Worm (Caenorhabditis elegans): ENCODE results near the gene K08H2.7.

The K08H2.7 gene

DNA sequence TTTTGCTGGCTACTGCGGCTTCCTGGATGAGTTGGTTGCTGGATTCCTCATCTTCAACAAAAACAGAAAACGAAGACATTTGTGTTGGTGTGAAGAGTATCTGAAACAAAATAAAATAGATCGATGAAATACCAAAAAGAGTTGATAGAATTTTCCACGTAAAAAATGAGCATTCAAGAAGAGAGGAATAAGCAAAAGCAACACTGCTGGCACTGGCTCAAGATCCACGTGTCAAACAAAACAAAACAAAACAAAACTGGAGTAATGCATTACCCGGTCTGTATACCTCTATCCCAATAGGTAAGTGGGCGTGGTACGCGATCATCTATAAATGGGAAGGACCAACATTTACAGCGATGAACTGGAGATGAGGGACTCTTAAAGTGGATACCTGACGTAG is 13.4 kb downstream of the K08H2.7 start, which contains the start of gene K08H2.2:
Gene K08H2.2 (minus strand): TSS at position 101 of the 400 bp plus-strand sequence.
- TF ChIP-seq ztf-16 (tag; optimal IDR thresholded peaks at IDR 0.05), result no peak
- no peak for TF ChIP-seq ceh-19 (GFP tag; optimal IDR thresholded peaks at IDR 0.05)
- no peak for TF ChIP-seq nfya-1 (tag; optimal IDR thresholded peaks at IDR 0.05)
- TF ChIP-seq sox-4 (tag; optimal IDR thresholded peaks at IDR 0.05), result no peak
- no peak for TF ChIP-seq pqm-1 (tag; optimal IDR thresholded peaks at IDR 0.05)
- TF ChIP-seq fkh-6 (tag; optimal IDR thresholded peaks at IDR 0.05), result no peak
- TF ChIP-seq pat-9 (tag; optimal IDR thresholded peaks at IDR 0.05), result no peak
- no peak for TF ChIP-seq syd-9 (tag; optimal IDR thresholded peaks at IDR 0.05)
- TF ChIP-seq dmd-4 (tag; optimal IDR thresholded peaks at IDR 0.05; ENCODE audit: borderline replicate concordance), result no peak
- no peak for TF ChIP-seq ttx-3 (tag; optimal IDR thresholded peaks at IDR 0.05)
- TF ChIP-seq pha-4 (tag; optimal IDR thresholded peaks at IDR 0.05), result no peak

- no peak for TF ChIP-seq fkh-10 (GFP tag; optimal IDR thresholded peaks at IDR 0.05)
- TF ChIP-seq ceh-30 (tag; optimal IDR thresholded peaks at IDR 0.05), result no peak
- TF ChIP-seq sdc-2 (tag; optimal IDR thresholded peaks at IDR 0.05), result no peak
- no peak for TF ChIP-seq ama-1 (optimal IDR thresholded peaks at IDR 0.05)
- no peak for TF ChIP-seq ceh-2 (tag; optimal IDR thresholded peaks at IDR 0.05)
- no peak for TF ChIP-seq ceh-48 (tag; optimal IDR thresholded peaks at IDR 0.05)
Measured at ce11 chrX:13232259-13232658, 16.0 kb downstream of the K08H2.7 start, which contains the start of gene bgnt-1.5. TSS of gene bgnt-1.5 (minus strand) at chrX:13232359.

ce11 chrX:13227778-13228177 is 20.5 kb downstream of the K08H2.7 start:
- TF ChIP-seq pha-2 (tag; optimal IDR thresholded peaks at IDR 0.05) (no peak), zip-5 (tag; optimal IDR thresholded peaks at IDR 0.05) (no peak), T23F11.4 (GFP tag; optimal IDR thresholded peaks at IDR 0.05) (no peak)

DNA sequence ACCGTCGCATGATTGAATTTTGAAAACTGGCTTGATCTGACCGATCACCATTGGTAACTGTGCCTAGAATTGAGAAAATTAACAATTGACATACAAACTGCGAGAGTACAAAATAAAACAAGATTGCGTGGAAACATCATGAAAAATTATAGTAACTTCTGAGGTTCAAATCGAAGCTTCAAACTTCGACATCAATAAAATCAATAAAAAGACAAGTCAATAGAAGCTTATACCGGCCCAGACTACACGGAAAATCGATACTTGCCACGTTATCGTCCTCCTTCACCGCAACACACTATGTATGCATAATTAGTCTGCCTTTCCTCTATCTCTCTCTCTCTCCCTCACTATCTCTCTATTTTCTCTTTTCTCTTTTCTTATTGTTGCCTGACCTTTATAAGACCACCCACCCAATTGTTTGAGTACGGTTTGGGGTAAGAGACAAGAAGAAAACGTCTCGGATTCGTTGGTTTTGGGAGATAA is 21.6 kb downstream of the K08H2.7 start, which contains the start of gene skr-21:
Gene skr-21 (minus strand): TSS at position 51 of the 483 bp plus-strand sequence.
- peak; percentile 73 for TF ChIP-seq ceh-48 (tag; optimal IDR thresholded peaks at IDR 0.05)
- peak; percentile 45 for TF ChIP-seq nfya-1 (tag; optimal IDR thresholded peaks at IDR 0.05)
- no peak for TF ChIP-seq fkh-6 (tag; optimal IDR thresholded peaks at IDR 0.05)
- TF ChIP-seq ceh-18 (tag; optimal IDR thresholded peaks at IDR 0.05), result no peak
- peak; percentile 45 for TF ChIP-seq sox-2 (GFP tag; IDR thresholded peaks at IDR 0.05)
- peak; percentile 9 for TF ChIP-seq ceh-31 (tag; optimal IDR thresholded peaks at IDR 0.05)
- TF ChIP-seq tbx-2 (tag; optimal IDR thresholded peaks at IDR 0.05), result peak; percentile 40
- TF ChIP-seq madf-2 (tag; optimal IDR thresholded peaks at IDR 0.05), result no peak
- no peak for TF ChIP-seq sox-4 (tag; optimal IDR thresholded peaks at IDR 0.05)
- peak; percentile 35 for TF ChIP-seq elt-2 (tag; optimal IDR thresholded peaks at IDR 0.05)

- no peak for TF ChIP-seq ahr-1 (tag; optimal IDR thresholded peaks at IDR 0.05)
- TF ChIP-seq ceh-34 (tag; optimal IDR thresholded peaks at IDR 0.05), result no peak
- no peak for TF ChIP-seq T23F11.4 (GFP tag; optimal IDR thresholded peaks at IDR 0.05)
- no peak for TF ChIP-seq K02D7.2 (tag; optimal IDR thresholded peaks at IDR 0.05)
- TF ChIP-seq ceh-48 (tag; optimal IDR thresholded peaks at IDR 0.05), result peak; percentile 52
- TF ChIP-seq nhr-11 (tag; optimal IDR thresholded peaks at IDR 0.05), result no peak
- TF ChIP-seq unc-55 (GFP tag; optimal IDR thresholded peaks at IDR 0.05), result no peak
- TF ChIP-seq mec-3 (tag; optimal IDR thresholded peaks at IDR 0.05; ENCODE audit: borderline replicate concordance), result no peak
- peak; percentile 80 for TF ChIP-seq hlh-30 (tag; optimal IDR thresholded peaks at IDR 0.05; ENCODE audit: insufficient read depth)
- no peak for TF ChIP-seq madf-2 (tag; optimal IDR thresholded peaks at IDR 0.05)
- TF ChIP-seq ceh-2 (tag; optimal IDR thresholded peaks at IDR 0.05), result peak; percentile 36
- no peak for TF ChIP-seq eyg-1 (tag; optimal IDR thresholded peaks at IDR 0.05)
- no peak for TF ChIP-seq hlh-6 (tag; optimal IDR thresholded peaks at IDR 0.05)
- TF ChIP-seq ceh-19 (GFP tag; optimal IDR thresholded peaks at IDR 0.05), result peak; percentile 23
- peak; percentile 11 for TF ChIP-seq ceh-22 (tag; optimal IDR thresholded peaks at IDR 0.05)
- no peak for TF ChIP-seq ceh-30 (tag; optimal IDR thresholded peaks at IDR 0.05)
- TF ChIP-seq ceh-31 (tag; optimal IDR thresholded peaks at IDR 0.05), result peak; percentile 7
- TF ChIP-seq lin-11 (tag; optimal IDR thresholded peaks at IDR 0.05), result no peak
- no peak for TF ChIP-seq hlh-8 (tag; optimal IDR thresholded peaks at IDR 0.05)
- no peak for TF ChIP-seq pha-2 (tag; optimal IDR thresholded peaks at IDR 0.05)
- no peak for TF ChIP-seq pax-1 (tag; optimal IDR thresholded peaks at IDR 0.05)
- no peak for TF ChIP-seq pqm-1 (tag; optimal IDR thresholded peaks at IDR 0.05)
- no peak for TF ChIP-seq tbx-2 (tag; optimal IDR thresholded peaks at IDR 0.05)
- TF ChIP-seq elt-2 (tag; optimal IDR thresholded peaks at IDR 0.05), result peak; percentile 32
- TF ChIP-seq C38D4.7 (GFP tag; optimal IDR thresholded peaks at IDR 0.05), result no peak
Measured at ce11 chrX:13225111-13225905, 22.9 kb downstream of the K08H2.7 start.
